Fruit fly (Drosophila melanogaster): Measurements from ENCODE around the gene aly.
A peak's percentile ranks its signal among the peaks of the same experiment; 100 is the strongest.

Gene aly

dm6 chr3L:3071675-3072583 is 45.6 kb upstream of the aly start (continued):
- TF ChIP-seq CG11504 (tag; optimal IDR thresholded peaks at IDR 0.05), result peak; percentile 14
- TF ChIP-seq Bgb (GFP tag; IDR thresholded peaks at IDR 0.05; ENCODE audit: partially characterized antibody), result peak; percentile 37; the same call in 1 of the 2 replicates
- TF ChIP-seq tna (GFP tag; IDR thresholded peaks at IDR 0.05; ENCODE audit: partially characterized antibody), result 0 out of 2 replicates have a peak, but pooled peaks have one; percentile 8
- peak; percentile 20 for TF ChIP-seq CG11723 (GFP tag; optimal IDR thresholded peaks at IDR 0.05)
- peak; percentile 90 for TF ChIP-seq crol (GFP tag; IDR thresholded peaks at IDR 0.05)
- TF ChIP-seq Gug (GFP tag; IDR thresholded peaks at IDR 0.05), result no peak
- TF ChIP-seq seq (GFP tag; IDR thresholded peaks at IDR 0.05), result no peak
- peak; percentile 38 for TF ChIP-seq CG13775 (GFP tag; optimal IDR thresholded peaks at IDR 0.05)
- no peak for TF ChIP-seq hkb (optimal IDR thresholded peaks at IDR 0.05)
- 0 out of 2 replicates have a peak, but pooled peaks have one; percentile 8 for TF ChIP-seq hkb (GFP tag; IDR thresholded peaks at IDR 0.05)
- peak; percentile 44 for TF ChIP-seq CG6765 (GFP tag; optimal IDR thresholded peaks at IDR 0.05)
- TF ChIP-seq Antp (GFP tag; optimal IDR thresholded peaks at IDR 0.05), result no peak
- TF ChIP-seq Opbp (GFP tag; IDR thresholded peaks at IDR 0.05; ENCODE audit: partially characterized antibody), result no peak
- peak; percentile 26; the same call in 1 of the 3 replicates for TF ChIP-seq ci (GFP tag; IDR thresholded peaks at IDR 0.05)
- TF ChIP-seq psq (GFP tag; optimal IDR thresholded peaks at IDR 0.05), result peak; percentile 20
- peak; percentile 57 for TF ChIP-seq chm (GFP tag; IDR thresholded peaks at IDR 0.05)
- no peak for TF ChIP-seq CG10959 (GFP tag; IDR thresholded peaks at IDR 0.05)
- no peak for TF ChIP-seq Stat92E (GFP tag; optimal IDR thresholded peaks at IDR 0.05)
- no peak for TF ChIP-seq br (optimal IDR thresholded peaks at IDR 0.05)
- no peak for TF ChIP-seq CG2202 (tag; optimal IDR thresholded peaks at IDR 0.05)
- TF ChIP-seq unpg (GFP tag; optimal IDR thresholded peaks at IDR 0.05), result no peak
- TF ChIP-seq Fer1 (GFP tag; optimal IDR thresholded peaks at IDR 0.05), result peak; percentile 18
- TF ChIP-seq Poxn (GFP tag; IDR thresholded peaks at IDR 0.05), result no peak
- peak; percentile 56 for TF ChIP-seq CG10431 (GFP tag; optimal IDR thresholded peaks at IDR 0.05)
- TF ChIP-seq CG4730 (GFP tag; IDR thresholded peaks at IDR 0.05), result no peak
- TF ChIP-seq Med (GFP tag), result peak; percentile 68
- no peak for TF ChIP-seq CG16815 (GFP tag; optimal IDR thresholded peaks at IDR 0.05)
- no peak for TF ChIP-seq amos (GFP tag; IDR thresholded peaks at IDR 0.05; ENCODE audit: partially characterized antibody)
- TF ChIP-seq Scr (GFP tag; IDR thresholded peaks at IDR 0.05; ENCODE audit: partially characterized antibody), result no peak
- 0 out of 2 replicates have a peak, but pooled peaks have one; percentile 17 for TF ChIP-seq sim (GFP tag; IDR thresholded peaks at IDR 0.05)
- peak; percentile 47 for TF ChIP-seq lab (GFP tag; optimal IDR thresholded peaks at IDR 0.05)

- TF ChIP-seq CG7372 (GFP tag; IDR thresholded peaks at IDR 0.05) (no peak), dimm (GFP tag; IDR thresholded peaks at IDR 0.05) (no peak), CG30403 (GFP tag; optimal IDR thresholded peaks at IDR 0.05) (peak; percentile 38), Ada2b (GFP tag; IDR thresholded peaks at IDR 0.05) (no peak), CG1832 (GFP tag; optimal IDR thresholded peaks at IDR 0.05) (peak; percentile 68), Asciz (GFP tag; optimal IDR thresholded peaks at IDR 0.05) (no peak), PHDP (tag; optimal IDR thresholded peaks at IDR 0.05) (peak; percentile 47), CG7745 (tag; optimal IDR thresholded peaks at IDR 0.05) (no peak), CG1647 (GFP tag; optimal IDR thresholded peaks at IDR 0.05) (peak; percentile 38), zen2 (GFP tag; IDR thresholded peaks at IDR 0.05; ENCODE audit: partially characterized antibody) (peak; percentile 45; the same call in 2 of the 3 replicates), luna (GFP tag; optimal IDR thresholded peaks at IDR 0.05) (peak; percentile 27), row (GFP tag; IDR thresholded peaks at IDR 0.05) (peak; percentile 53), CG18764 (GFP tag; optimal IDR thresholded peaks at IDR 0.05) (peak; percentile 26), Nf-YB (GFP tag; optimal IDR thresholded peaks at IDR 0.05) (peak; percentile 32), jigr1 (GFP tag; IDR thresholded peaks at IDR 0.05) (no peak), CG18476 (GFP tag; optimal IDR thresholded peaks at IDR 0.05) (no peak)
Observed at dm6 chr3L:3070274-3071204, 44.2 kb upstream of the aly start, which contains the start of the genes CG32486 and PAN3. Gene CG32486 (minus strand): TSS chr3L:3070839. Gene PAN3 (plus strand): TSS chr3L:3071133.

Data from whole organism, embryonic.